Worm (Caenorhabditis elegans): ENCODE results near the gene otub-3.

- TF ChIP-seq lin-13 (GFP tag; optimal IDR thresholded peaks at IDR 0.05) (no peak), lsy-2 (tag; optimal IDR thresholded peaks at IDR 0.05) (no peak), ceh-82 (tag; optimal IDR thresholded peaks at IDR 0.05) (no peak), ceh-16 (tag; optimal IDR thresholded peaks at IDR 0.05) (no peak), unc-55 (GFP tag; optimal IDR thresholded peaks at IDR 0.05) (no peak)
Observed at ce11 chrIV:8718153-8718552, 9.8 kb upstream of the otub-3 start, which contains the start of gene H23L24.1.

Data from whole organism, L2 larva.